Worm (Caenorhabditis elegans) whole organism, L4 larva: Measurements from ENCODE around the gene asp-1.
A peak's percentile ranks its signal among the peaks of the same experiment; 100 is the strongest.

Experiments used
- D1046.2 ChIP-seq: fragments of 200-800 bp; sonication (Bioruptor generic); IDR thresholded peaks from 2 replicates; pipeline ENCODE4 v1.3.6; 2022; ENCODE audit warnings: missing genetic modification characterization, missing compliant biosample characterization
- F10B5.3 ChIP-seq: sonication (generic microtip); optimal IDR thresholded peaks from 2 replicates; lab custom pipeline; 2016; ENCODE audit warnings: mild to moderate bottlenecking, missing genetic modification characterization, missing compliant biosample characterization
- F26F4.8 ChIP-seq: fragments of 200-800 bp; sonication (Bioruptor generic); conservative IDR thresholded peaks from 2 replicates; pipeline ENCODE4 v1.3.6; 2022; ENCODE audit warnings: missing genetic modification characterization, missing compliant biosample characterization
- F37D6.2 ChIP-seq: sonication (generic microtip); optimal IDR thresholded peaks from 2 replicates; lab custom pipeline; 2016; ENCODE audit warnings: mild to moderate bottlenecking, missing genetic modification characterization, missing compliant biosample characterization
- T26A8.4 ChIP-seq: fragments of 200-800 bp; sonication (Bioruptor generic); IDR thresholded peaks from 2 replicates; pipeline ENCODE4 v1.3.6; 2022; ENCODE audit warnings: missing genetic modification characterization, missing compliant biosample characterization
- Y105C5A.15 ChIP-seq: fragments of 200-800 bp; sonication (Bioruptor generic); IDR thresholded peaks from 2 replicates; pipeline ENCODE4 v1.3.6; 2022; ENCODE audit warnings: missing genetic modification characterization, missing compliant biosample characterization
- Y5F2A.4 ChIP-seq: fragments of 200-800 bp; sonication (Bioruptor generic); optimal IDR thresholded peaks from 2 replicates; lab custom pipeline; 2018; ENCODE audit warnings: mild to moderate bottlenecking, missing genetic modification characterization, missing compliant biosample characterization
- ZK337.2 ChIP-seq: fragments of 200-800 bp; sonication (Bioruptor generic); IDR thresholded peaks from 2 replicates; pipeline ENCODE4 v1.3.6; 2022; ENCODE audit warnings: missing genetic modification reagents, missing genetic modification characterization, missing compliant biosample characterization
- aly-2 ChIP-seq: sonication (generic microtip); optimal IDR thresholded peaks from 2 replicates; lab custom pipeline; 2018; ENCODE audit warnings: missing biosample characterization, missing genetic modification characterization
- ama-1 ChIP-seq: fragments of 150-350 bp; optimal IDR thresholded peaks from 2 replicates; lab custom pipeline; 2014; ENCODE audit warnings: inconsistent platforms, mixed read lengths
- ceh-28 ChIP-seq: fragments of 150-350 bp; optimal IDR thresholded peaks from 2 replicates; lab custom pipeline; 2014; ENCODE audit warnings: missing biosample characterization, missing genetic modification reagents, missing genetic modification characterization
- cey-2 ChIP-seq: sonication (generic microtip); optimal IDR thresholded peaks from 3 replicates; lab custom pipeline; 2017; ENCODE audit warnings: missing genetic modification characterization, mild to moderate bottlenecking, missing compliant biosample characterization, antibody characterized with exemption, borderline replicate concordance; ENCODE audit not compliant: insufficient read depth
- daf-12 ChIP-seq: fragments of 150-350 bp; optimal IDR thresholded peaks from 2 replicates; lab custom pipeline; 2014; ENCODE audit warnings: missing biosample characterization, missing genetic modification reagents, missing genetic modification characterization
- hlh-11 ChIP-seq: fragments of 200-800 bp; sonication (Bioruptor generic); optimal IDR thresholded peaks from 2 replicates; lab custom pipeline; 2018; ENCODE audit warnings: mild to moderate bottlenecking, missing genetic modification characterization, missing compliant biosample characterization
- hmg-1.1 ChIP-seq: fragments of 200-800 bp; sonication (Bioruptor generic); IDR thresholded peaks from 2 replicates; pipeline ENCODE4 v1.3.6; 2022; ENCODE audit warnings: missing genetic modification reagents, missing genetic modification characterization, missing compliant biosample characterization
- lin-13 ChIP-seq: fragments of 150-350 bp; optimal IDR thresholded peaks from 2 replicates; lab custom pipeline; 2014; ENCODE audit warnings: missing biosample characterization, missing genetic modification reagents, missing genetic modification characterization
- lin-39 ChIP-seq: fragments of 150-350 bp; optimal IDR thresholded peaks from 2 replicates; lab custom pipeline; 2014; ENCODE audit warnings: missing biosample characterization, missing genetic modification reagents, missing genetic modification characterization
- madf-9 ChIP-seq: fragments of 200-800 bp; sonication (Bioruptor generic); conservative IDR thresholded peaks from 2 replicates; pipeline ENCODE4 v1.3.6; 2022; ENCODE audit warnings: missing genetic modification reagents, missing genetic modification characterization, missing compliant biosample characterization
- mxl-2 ChIP-seq: fragments of 200-800 bp; sonication (Bioruptor generic); conservative IDR thresholded peaks from 2 replicates; pipeline ENCODE4 v1.3.6; 2022; ENCODE audit warnings: missing genetic modification reagents, missing genetic modification characterization, missing compliant biosample characterization
- nhr-11 ChIP-seq: fragments of 150-350 bp; optimal IDR thresholded peaks from 2 replicates; lab custom pipeline; 2014; ENCODE audit warnings: missing biosample characterization, missing genetic modification characterization
- nhr-111 ChIP-seq: fragments of 200-800 bp; sonication (Bioruptor generic); optimal IDR thresholded peaks from 2 replicates; lab custom pipeline; 2018; ENCODE audit warnings: mild to moderate bottlenecking, missing genetic modification characterization, missing compliant biosample characterization
- nhr-237 ChIP-seq: sonication (generic microtip); optimal IDR thresholded peaks from 2 replicates; lab custom pipeline; 2017; ENCODE audit warnings: missing biosample characterization, missing genetic modification characterization
- nhr-42 ChIP-seq: fragments of 200-800 bp; sonication (Bioruptor generic); IDR thresholded peaks from 2 replicates; pipeline ENCODE4 v1.3.6; 2022; ENCODE audit warnings: missing genetic modification characterization, missing compliant biosample characterization
- nhr-6 ChIP-seq: fragments of 150-350 bp; optimal IDR thresholded peaks from 2 replicates; lab custom pipeline; 2014; ENCODE audit warnings: missing biosample characterization, missing genetic modification characterization
- nhr-77 ChIP-seq: fragments of 150-350 bp; optimal IDR thresholded peaks from 2 replicates; lab custom pipeline; 2014; ENCODE audit warnings: missing biosample characterization, missing genetic modification characterization
- pha-4 ChIP-seq, 2 experiments: fragments of 150-350 bp in 1 of 2; fragments of 200-800 bp in 1 of 2; sonication (Bioruptor generic) in 1 of 2; IDR thresholded peaks in 1 of 2; optimal IDR thresholded peaks in 1 of 2; 2 replicates each; pipeline versions ENCODE4 v1.3.6 to Lab custom; 2014 to 2022; ENCODE audit warnings: missing genetic modification characterization in 2 of 2, missing genetic modification reagents in 2 of 2, missing biosample characterization in 1 of 2, missing compliant biosample characterization in 1 of 2
- pqm-1 ChIP-seq: sonication (generic microtip); optimal IDR thresholded peaks from 2 replicates; lab custom pipeline; 2017; ENCODE audit warnings: missing biosample characterization, missing genetic modification characterization
- saeg-2 ChIP-seq: fragments of 200-800 bp; sonication (Bioruptor generic); IDR thresholded peaks from 2 replicates; pipeline ENCODE4 v1.3.6; 2022; ENCODE audit warnings: missing genetic modification reagents, missing genetic modification characterization, missing compliant biosample characterization
- set-16 ChIP-seq: fragments of 200-800 bp; sonication (Bioruptor generic); IDR thresholded peaks from 2 replicates; pipeline ENCODE4 v1.3.6; 2022; ENCODE audit warnings: missing genetic modification reagents, missing genetic modification characterization, missing compliant biosample characterization
- snpc-4 ChIP-seq: fragments of 150-350 bp; optimal IDR thresholded peaks from 2 replicates; lab custom pipeline; 2014; ENCODE audit warnings: missing biosample characterization, missing genetic modification characterization
- tag-97 ChIP-seq: fragments of 200-800 bp; sonication (Bioruptor generic); IDR thresholded peaks from 2 replicates; pipeline ENCODE4 v1.3.6; 2022; ENCODE audit warnings: missing genetic modification characterization, missing compliant biosample characterization
- unc-62 ChIP-seq, 3 experiments: fragments of 150-350 bp in 1 of 3; sonication (generic microtip); optimal IDR thresholded peaks in 2 of 3; peaks in 1 of 3; 1 replicate in 1 of 3; 2 replicates in 2 of 3; lab custom pipeline; 2014 to 2017; ENCODE audit warnings: missing biosample characterization in 3 of 3, missing genetic modification characterization in 3 of 3, missing genetic modification reagents in 3 of 3, missing genotype in 1 of 3
- zag-1 ChIP-seq: fragments of 150-350 bp; optimal IDR thresholded peaks from 2 replicates; lab custom pipeline; 2014; ENCODE audit warnings: missing biosample characterization, missing genetic modification characterization
- zfp-2 ChIP-seq: sonication (generic microtip); optimal IDR thresholded peaks from 2 replicates; lab custom pipeline; 2016; ENCODE audit warnings: mild to moderate bottlenecking, missing genetic modification characterization, missing compliant biosample characterization
- zip-11 ChIP-seq: fragments of 200-800 bp; sonication (Bioruptor generic); IDR thresholded peaks from 2 replicates; pipeline ENCODE4 v1.3.6; 2022; ENCODE audit warnings: missing genetic modification characterization, missing compliant biosample characterization
- ztf-7 ChIP-seq: fragments of 150-350 bp; optimal IDR thresholded peaks from 2 replicates; lab custom pipeline; 2014; ENCODE audit warnings: missing biosample characterization, missing genetic modification characterization

asp-1 gene

DNA sequence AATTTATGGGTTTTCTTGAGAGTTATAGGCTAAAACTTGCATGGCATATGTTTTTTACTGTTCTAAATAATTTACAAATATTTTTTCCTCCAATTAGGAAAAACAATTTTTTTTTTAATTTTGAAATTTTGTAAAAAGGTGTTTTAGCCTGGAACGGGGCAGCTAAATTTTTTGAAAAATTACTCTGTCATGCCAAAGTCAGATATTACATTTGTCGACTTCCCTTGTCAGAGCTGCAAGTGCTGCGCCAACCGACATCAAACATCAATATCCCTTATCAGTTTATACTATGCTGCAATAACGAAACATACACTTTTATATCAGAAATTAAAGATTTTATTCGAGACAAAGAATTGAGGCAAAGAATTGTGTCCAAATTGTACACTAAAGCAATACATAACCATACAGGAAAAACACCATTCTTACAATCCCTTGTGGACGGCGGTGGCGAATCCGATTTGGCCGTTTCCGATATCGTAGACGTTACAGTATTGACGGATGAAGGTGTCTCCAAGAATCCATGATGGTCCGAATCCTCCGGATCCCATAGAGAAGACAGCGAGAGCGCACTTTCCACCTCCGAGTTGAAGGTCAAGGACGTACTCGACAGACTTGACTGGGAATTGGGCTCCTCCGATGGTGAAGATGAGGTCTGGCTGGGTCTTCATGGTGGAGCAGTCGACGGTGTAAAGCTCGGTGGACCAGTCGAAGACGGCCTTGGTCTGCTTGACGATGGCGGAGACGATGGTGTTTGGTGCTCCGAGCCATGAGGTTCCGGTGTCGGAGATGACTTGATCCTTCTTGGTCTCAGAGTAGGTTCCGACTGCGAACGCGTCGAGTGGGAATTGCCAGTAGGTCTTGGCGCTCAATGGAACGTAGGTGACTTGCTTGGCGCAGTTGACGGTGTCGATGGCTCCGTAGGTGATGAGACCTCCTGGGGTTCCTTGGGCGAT lies 1.1 kb downstream of the asp-1 start (continued):
- TF ChIP-seq set-16 (GFP tag; lab: Robert Waterston, UW) (peak; percentile 80), ZK337.2 (GFP tag; lab: Robert Waterston, UW) (no peak), Y5F2A.4 (GFP tag; lab: Kevin White, UChicago) (no peak), nhr-111 (GFP tag; lab: Kevin White, UChicago) (no peak), pqm-1 (tag; lab: Kevin White, UChicago) (peak; percentile 26), cey-2 (tag; lab: Kevin White, UChicago) (no peak), pha-4 (GFP tag; IDR thresholded peaks at IDR 0.05; lab: Robert Waterston, UW) (peak; percentile 35; the same call in 1 of the 2 replicates), pha-4 (tag; optimal IDR thresholded peaks at IDR 0.05; lab: Kevin White, UChicago) (no peak), Y105C5A.15 (GFP tag; lab: Robert Waterston, UW) (no peak), T26A8.4 (peak; percentile 34; the same call in 1 of the 2 replicates), nhr-77 (peak; percentile 29), aly-2 (peak; percentile 96), ceh-28 (tag; lab: Kevin White, UChicago) (no peak), ztf-7 (tag; lab: Kevin White, UChicago) (no peak), nhr-6 (tag; lab: Kevin White, UChicago) (no peak), zag-1 (tag; lab: Kevin White, UChicago) (no peak), lin-13 (GFP tag; lab: Kevin White, UChicago) (no peak), F26F4.8 (GFP tag; lab: Robert Waterston, UW) (no peak), tag-97 (no peak), snpc-4 (tag; lab: Kevin White, UChicago) (no peak), hmg-1.1 (GFP tag; lab: Robert Waterston, UW) (no peak), nhr-237 (tag; lab: Kevin White, UChicago) (no peak), nhr-42 (no peak), lin-39 (tag; lab: Kevin White, UChicago) (no peak), ama-1 (lab: Kevin White, UChicago) (no peak), F10B5.3 (tag; lab: Kevin White, UChicago) (no peak), zip-11 (no peak), nhr-11 (tag; lab: Kevin White, UChicago) (no peak), daf-12 (no peak), mxl-2 (GFP tag; lab: Robert Waterston, UW) (no peak), D1046.2 (GFP tag; lab: Robert Waterston, UW) (no peak), zfp-2 (tag; lab: Kevin White, UChicago) (no peak), saeg-2 (GFP tag; lab: Robert Waterston, UW) (no peak), unc-62 (GFP tag; optimal IDR thresholded peaks at IDR 0.05 in 1 of 2; lab: Kevin White, UChicago) (peak in 1 of 2 experiments; percentile 59), unc-62 (tag; optimal IDR thresholded peaks at IDR 0.05; lab: Kevin White, UChicago) (no peak)

- TF ChIP-seq hlh-11 (tag; lab: Kevin White, UChicago) (no peak), F37D6.2 (tag; lab: Kevin White, UChicago) (no peak), madf-9 (GFP tag; lab: Robert Waterston, UW) (0 out of 2 replicates have a peak, but pooled peaks have one; percentile 13), nhr-77 (no peak), nhr-42 (no peak), lin-13 (GFP tag; lab: Kevin White, UChicago) (no peak), set-16 (GFP tag; lab: Robert Waterston, UW) (peak; percentile 70; the same call in 1 of the 2 replicates), F10B5.3 (tag; lab: Kevin White, UChicago) (no peak)
Measured at ce11 chrV:19047442-19047841, 3.1 kb downstream of the asp-1 start.
